Comparison of ENCODE assay signal across 3 worm cellular contexts in the genomic region with DNA sequence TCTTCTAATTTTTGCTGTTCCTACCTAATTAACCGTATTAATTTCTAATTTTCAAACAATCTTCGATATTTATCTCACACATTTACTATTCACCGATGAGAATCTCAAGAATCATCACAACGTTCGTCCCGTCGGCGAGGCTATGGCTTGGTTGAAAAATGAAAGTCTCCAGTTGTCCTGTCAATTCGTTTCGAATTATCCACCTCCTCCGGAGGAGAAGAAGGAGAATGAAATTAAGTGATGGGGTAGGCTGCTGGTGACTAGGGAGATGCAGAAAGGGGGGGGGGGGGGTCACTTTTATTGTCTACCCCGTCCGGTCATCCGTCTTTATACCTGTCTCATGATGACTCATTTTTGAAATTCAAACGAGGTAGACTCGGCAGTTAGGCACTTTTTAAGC.
TF ChIP-seq lines count a peak whose summit lies in the region.

No protein-coding gene starts in this region.

TF ChIP-seq in whole organism, L1 larva, 84 proteins besides CTCF, POLR2A, EP300 and RAD21:
- no peak for TF ChIP-seq ama-1 (optimal IDR thresholded peaks at IDR 0.05; lab: Kevin White, UChicago)
- TF ChIP-seq blmp-1 (tag; optimal IDR thresholded peaks at IDR 0.05; lab: Kevin White, UChicago): peak; percentile 74

TF ChIP-seq in whole organism, L4 larva, 104 proteins besides CTCF, POLR2A, EP300 and RAD21:
- TF ChIP-seq aha-1 (tag; lab: Kevin White, UChicago) (peak; percentile 42), ces-1 (GFP tag; optimal IDR thresholded peaks at IDR 0.05; lab: Kevin White, UChicago) (no peak), attf-4 (tag; optimal IDR thresholded peaks at IDR 0.05; lab: Kevin White, UChicago) (no peak), daf-8 (GFP tag; IDR thresholded peaks at IDR 0.05; lab: Robert Waterston, UW) (no peak), ceh-82 (tag; optimal IDR thresholded peaks at IDR 0.05; lab: Kevin White, UChicago) (no peak), ceh-44 (GFP tag; IDR thresholded peaks at IDR 0.05; lab: Robert Waterston, UW) (no peak), nhr-76 (tag; optimal IDR thresholded peaks at IDR 0.05; lab: Kevin White, UChicago) (no peak)

TF ChIP-seq in whole organism, mixed stage, embryonic, 35 proteins besides CTCF, POLR2A, EP300 and RAD21:
- TF ChIP-seq ceh-83 (GFP tag; optimal IDR thresholded peaks at IDR 0.05; lab: Kevin White, UChicago): peak; percentile 54
- no peak for TF ChIP-seq nhr-2 (tag; optimal IDR thresholded peaks at IDR 0.05; lab: Kevin White, UChicago)
